Fruit fly (Drosophila melanogaster): ENCODE results near the gene glec.

DNA sequence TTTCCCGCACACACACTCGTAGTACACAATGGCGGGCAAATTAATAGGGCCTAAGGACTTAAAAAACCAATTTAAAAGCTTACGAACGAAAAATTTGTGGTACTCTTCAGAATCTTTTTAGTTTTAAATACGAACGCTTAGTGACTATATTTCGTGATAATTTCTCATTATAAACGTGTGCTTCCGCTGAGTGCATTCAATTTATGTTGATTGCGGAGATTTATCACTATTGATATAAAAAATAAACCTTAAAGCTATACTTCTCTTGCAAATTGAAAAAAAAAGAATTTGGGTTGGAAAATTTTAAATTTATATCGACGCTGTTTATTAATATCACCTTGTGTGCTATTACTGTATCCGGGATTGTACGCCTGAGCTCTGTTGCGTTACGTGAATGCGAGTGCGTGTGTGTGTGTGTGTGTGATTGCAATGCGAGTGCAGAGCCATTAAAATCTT lies 7.1 kb downstream of the glec start:
- no peak for TF ChIP-seq CTCF (optimal IDR thresholded peaks at IDR 0.05)
- no peak for TF ChIP-seq CG8478 (optimal IDR thresholded peaks at IDR 0.05)
